Worm (Caenorhabditis elegans): ENCODE measurements around the gene T15B12.2.
A peak's percentile ranks its signal among the peaks of the same experiment; 100 is the strongest.

T15B12.2 gene

ce11 chrIII:5294281-5294680, 7.4 kb downstream of the T15B12.2 start:
- no peak for TF ChIP-seq R02D3.7 (tag; optimal IDR thresholded peaks at IDR 0.05)
- TF ChIP-seq Y55F3AM.14 (GFP tag; optimal IDR thresholded peaks at IDR 0.05), result no peak
- no peak for TF ChIP-seq unc-62 (GFP tag; optimal IDR thresholded peaks at IDR 0.05)
- no peak for TF ChIP-seq ZK546.5 (tag; optimal IDR thresholded peaks at IDR 0.05)
- no peak for TF ChIP-seq ceh-16 (tag; optimal IDR thresholded peaks at IDR 0.05)
- no peak for TF ChIP-seq mbf-1 (tag; optimal IDR thresholded peaks at IDR 0.05)
- no peak for TF ChIP-seq elt-3 (tag; optimal IDR thresholded peaks at IDR 0.05)
- no peak for TF ChIP-seq nhr-237 (tag; optimal IDR thresholded peaks at IDR 0.05)
- no peak for TF ChIP-seq nhr-77 (tag; optimal IDR thresholded peaks at IDR 0.05)
- no peak for TF ChIP-seq aly-2 (tag; optimal IDR thresholded peaks at IDR 0.05)
- no peak for TF ChIP-seq unc-55 (GFP tag; optimal IDR thresholded peaks at IDR 0.05)
- TF ChIP-seq nhr-12 (tag; optimal IDR thresholded peaks at IDR 0.05), result no peak
- no peak for TF ChIP-seq lin-39 (tag; optimal IDR thresholded peaks at IDR 0.05)
- TF ChIP-seq F13H6.1 (tag; optimal IDR thresholded peaks at IDR 0.05), result no peak
- TF ChIP-seq skn-1 (tag; optimal IDR thresholded peaks at IDR 0.05), result no peak
- no peak for TF ChIP-seq snpc-4 (tag; optimal IDR thresholded peaks at IDR 0.05)
- no peak for TF ChIP-seq C34F6.9 (tag; optimal IDR thresholded peaks at IDR 0.05)

- no peak for TF ChIP-seq C34F6.9 (tag; optimal IDR thresholded peaks at IDR 0.05)
- TF ChIP-seq fos-1 (tag; optimal IDR thresholded peaks at IDR 0.05), result peak; percentile 46
Measured at ce11 chrIII:5291281-5291680, 10.4 kb downstream of the T15B12.2 start.

- no peak for TF ChIP-seq nhr-25 (tag; optimal IDR thresholded peaks at IDR 0.05)
- TF ChIP-seq mab-5 (tag; optimal IDR thresholded peaks at IDR 0.05), result no peak
- no peak for TF ChIP-seq dmd-4 (tag; optimal IDR thresholded peaks at IDR 0.05)
- TF ChIP-seq mbf-1 (tag; optimal IDR thresholded peaks at IDR 0.05), result no peak
- TF ChIP-seq ZK546.5 (tag; optimal IDR thresholded peaks at IDR 0.05), result no peak
- TF ChIP-seq nhr-6 (tag; optimal IDR thresholded peaks at IDR 0.05), result no peak
- no peak for TF ChIP-seq unc-62 (GFP tag; optimal IDR thresholded peaks at IDR 0.05)
- TF ChIP-seq nhr-23 (tag; optimal IDR thresholded peaks at IDR 0.05), result no peak
- no peak for TF ChIP-seq mdl-1 (tag; optimal IDR thresholded peaks at IDR 0.05)
- TF ChIP-seq sem-4 (tag; optimal IDR thresholded peaks at IDR 0.05), result no peak
- no peak for TF ChIP-seq ama-1 (optimal IDR thresholded peaks at IDR 0.05)
- TF ChIP-seq R02D3.7 (tag; optimal IDR thresholded peaks at IDR 0.05), result no peak
Measured at ce11 chrIII:5290230-5290629, 11.5 kb downstream of the T15B12.2 start.

ce11 chrIII:5287877-5288276, 13.8 kb downstream of the T15B12.2 start, which contains the start of gene T15B12.1:
TSS of gene T15B12.1 (plus strand) at chrIII:5288177.
- no peak for TF ChIP-seq nhr-12 (tag; optimal IDR thresholded peaks at IDR 0.05)
- TF ChIP-seq unc-62 (GFP tag; optimal IDR thresholded peaks at IDR 0.05), result no peak
- no peak for TF ChIP-seq nhr-23 (tag; optimal IDR thresholded peaks at IDR 0.05)
- TF ChIP-seq ama-1 (optimal IDR thresholded peaks at IDR 0.05), result no peak
- no peak for TF ChIP-seq unc-55 (GFP tag; optimal IDR thresholded peaks at IDR 0.05)
- no peak for TF ChIP-seq nhr-11 (tag; optimal IDR thresholded peaks at IDR 0.05)
- no peak for TF ChIP-seq nhr-21 (tag; optimal IDR thresholded peaks at IDR 0.05)
- TF ChIP-seq ceh-16 (tag; optimal IDR thresholded peaks at IDR 0.05), result no peak
- no peak for TF ChIP-seq ztf-11 (tag; optimal IDR thresholded peaks at IDR 0.05)
- no peak for TF ChIP-seq sma-3 (GFP tag; optimal IDR thresholded peaks at IDR 0.05)
- no peak for TF ChIP-seq unc-39 (tag; optimal IDR thresholded peaks at IDR 0.05)
- no peak for TF ChIP-seq mdl-1 (tag; optimal IDR thresholded peaks at IDR 0.05)
- TF ChIP-seq F13H6.1 (tag; optimal IDR thresholded peaks at IDR 0.05), result no peak
- no peak for TF ChIP-seq ZK546.5 (tag; optimal IDR thresholded peaks at IDR 0.05)
- TF ChIP-seq nhr-25 (tag; optimal IDR thresholded peaks at IDR 0.05), result no peak
- TF ChIP-seq sem-4 (tag; optimal IDR thresholded peaks at IDR 0.05), result no peak

ce11 chrIII:5286205-5286604, 15.5 kb downstream of the T15B12.2 start, which contains the start of gene ZC395.11:
TSS of gene ZC395.11 (minus strand) at chrIII:5286305.
- TF ChIP-seq mbf-1 (tag; optimal IDR thresholded peaks at IDR 0.05), result no peak
- TF ChIP-seq egl-27 (tag; optimal IDR thresholded peaks at IDR 0.05), result no peak
- no peak for TF ChIP-seq elt-1 (tag; optimal IDR thresholded peaks at IDR 0.05)
- no peak for TF ChIP-seq unc-39 (tag; optimal IDR thresholded peaks at IDR 0.05)
- TF ChIP-seq fos-1 (tag; optimal IDR thresholded peaks at IDR 0.05), result no peak
- no peak for TF ChIP-seq ztf-11 (tag; optimal IDR thresholded peaks at IDR 0.05)
- TF ChIP-seq lin-11 (tag; optimal IDR thresholded peaks at IDR 0.05), result no peak
- TF ChIP-seq nhr-6 (tag; optimal IDR thresholded peaks at IDR 0.05), result no peak
- no peak for TF ChIP-seq ztf-4 (tag; optimal IDR thresholded peaks at IDR 0.05)
- no peak for TF ChIP-seq skn-1 (tag; optimal IDR thresholded peaks at IDR 0.05)
- no peak for TF ChIP-seq ZK546.5 (tag; optimal IDR thresholded peaks at IDR 0.05)
- TF ChIP-seq F13H6.1 (tag; optimal IDR thresholded peaks at IDR 0.05), result no peak
- no peak for TF ChIP-seq mdl-1 (tag; optimal IDR thresholded peaks at IDR 0.05)
- no peak for TF ChIP-seq lin-13 (GFP tag; optimal IDR thresholded peaks at IDR 0.05)
- no peak for TF ChIP-seq nhr-25 (tag; optimal IDR thresholded peaks at IDR 0.05)
- no peak for TF ChIP-seq nhr-129 (tag; optimal IDR thresholded peaks at IDR 0.05)

Data from whole organism, L2 larva.